Worm (Caenorhabditis elegans): Measurements from ENCODE around the gene ZK353.9.

Gene ZK353.9

DNA sequence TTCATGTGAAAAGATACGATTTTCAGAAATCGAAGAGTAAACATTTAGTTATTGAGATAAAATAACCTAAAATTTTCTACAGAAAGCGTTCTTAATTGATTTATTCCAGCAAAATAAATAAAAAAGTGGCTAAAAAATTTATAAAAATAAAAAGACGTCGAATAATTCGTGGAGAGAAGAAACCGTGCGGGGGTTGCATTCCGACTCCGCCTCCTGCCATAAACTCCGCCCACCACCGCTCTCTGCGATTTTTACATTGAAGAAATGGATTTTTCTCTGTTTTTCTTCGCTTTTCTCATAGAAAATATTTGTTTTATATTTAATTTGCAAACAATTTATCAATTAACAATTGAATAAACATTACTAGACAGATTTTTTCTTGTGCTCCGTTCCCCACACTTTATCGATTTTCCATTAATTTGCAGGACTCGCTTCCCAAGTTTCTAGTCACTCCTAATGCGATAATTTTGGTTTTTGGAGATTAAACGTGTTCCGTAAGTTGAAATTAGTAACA lies 3.8 kb upstream of the ZK353.9 start, which contains the start of the genes ubxn-4 and cyy-1:
TSS of gene ubxn-4 (minus strand) at position 114 of the 514 bp plus-strand sequence.
TSS of gene cyy-1 (plus strand) at position 426 of the 514 bp plus-strand sequence.
- TF ChIP-seq ztf-23 (GFP tag; IDR thresholded peaks at IDR 0.05): no peak
- TF ChIP-seq cog-1 (tag; optimal IDR thresholded peaks at IDR 0.05): no peak
- TF ChIP-seq flt-1 (GFP tag; IDR thresholded peaks at IDR 0.05): 0 out of 2 replicates have a peak, but pooled peaks have one; percentile 17

DNA sequence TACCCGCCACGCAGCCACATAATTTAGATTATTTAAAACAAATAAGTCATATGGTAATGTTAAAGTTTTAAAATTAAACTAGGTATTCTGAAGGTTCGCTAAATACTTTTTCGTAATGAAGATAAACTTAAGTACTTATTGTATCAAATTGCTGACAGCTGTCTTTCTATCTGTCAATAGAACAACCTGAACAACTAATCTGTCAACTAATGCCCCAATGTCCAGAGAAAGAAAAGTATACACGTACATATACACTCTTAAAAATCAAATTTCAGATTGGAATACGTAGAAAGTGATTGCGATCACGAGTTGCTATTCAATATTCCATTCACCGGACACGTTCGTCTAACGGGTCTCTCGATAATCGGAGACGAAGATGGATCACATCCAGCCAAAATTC lies 1.5 kb downstream of the ZK353.9 start:
- TF ChIP-seq T22C8.4 (GFP tag; IDR thresholded peaks at IDR 0.05): no peak
- no peak for TF ChIP-seq tab-1 (GFP tag; IDR thresholded peaks at IDR 0.05)
- no peak for TF ChIP-seq ref-1 (GFP tag; conservative IDR thresholded peaks at IDR 0.05)
- TF ChIP-seq ztf-23 (GFP tag; IDR thresholded peaks at IDR 0.05): no peak
- no peak for TF ChIP-seq klf-2 (GFP tag; conservative IDR thresholded peaks at IDR 0.05)
- no peak for TF ChIP-seq ztf-29 (GFP tag; IDR thresholded peaks at IDR 0.05)
- TF ChIP-seq cog-1 (tag; optimal IDR thresholded peaks at IDR 0.05): no peak
- TF ChIP-seq med-1 (GFP tag; optimal IDR thresholded peaks at IDR 0.05; ENCODE audit: insufficient read depth): no peak
- TF ChIP-seq flt-1 (GFP tag; IDR thresholded peaks at IDR 0.05): no peak

DNA sequence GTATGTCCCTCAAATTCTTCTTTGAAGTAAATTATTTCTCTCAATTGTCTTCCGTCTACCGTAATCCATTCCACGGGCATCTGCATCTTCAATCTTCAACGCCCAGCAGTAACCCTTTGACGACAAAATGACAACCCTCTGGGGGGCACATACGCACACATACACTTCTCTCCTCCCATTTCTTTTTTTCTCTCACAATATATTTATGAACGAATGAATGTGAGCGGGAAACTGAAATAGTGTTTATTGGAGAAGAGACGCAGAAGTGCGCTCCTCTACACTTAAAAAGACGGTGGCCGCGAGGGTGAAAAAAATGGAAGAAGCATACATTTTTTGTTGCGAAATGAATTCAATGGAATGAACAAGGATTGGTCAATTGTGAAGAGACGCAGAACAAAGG lies 2.7 kb downstream of the ZK353.9 start:
- TF ChIP-seq T22C8.4 (GFP tag; IDR thresholded peaks at IDR 0.05): no peak
- TF ChIP-seq flt-1 (GFP tag; IDR thresholded peaks at IDR 0.05): peak; percentile 69; the same call in 1 of the 2 replicates
- no peak for TF ChIP-seq ref-1 (GFP tag; conservative IDR thresholded peaks at IDR 0.05)
- TF ChIP-seq med-1 (GFP tag; optimal IDR thresholded peaks at IDR 0.05; ENCODE audit: insufficient read depth): no peak
- peak; percentile 98 for TF ChIP-seq ztf-23 (GFP tag; IDR thresholded peaks at IDR 0.05)
- peak; percentile 13 for TF ChIP-seq cog-1 (tag; optimal IDR thresholded peaks at IDR 0.05)
- TF ChIP-seq klf-2 (GFP tag; conservative IDR thresholded peaks at IDR 0.05): no peak

DNA sequence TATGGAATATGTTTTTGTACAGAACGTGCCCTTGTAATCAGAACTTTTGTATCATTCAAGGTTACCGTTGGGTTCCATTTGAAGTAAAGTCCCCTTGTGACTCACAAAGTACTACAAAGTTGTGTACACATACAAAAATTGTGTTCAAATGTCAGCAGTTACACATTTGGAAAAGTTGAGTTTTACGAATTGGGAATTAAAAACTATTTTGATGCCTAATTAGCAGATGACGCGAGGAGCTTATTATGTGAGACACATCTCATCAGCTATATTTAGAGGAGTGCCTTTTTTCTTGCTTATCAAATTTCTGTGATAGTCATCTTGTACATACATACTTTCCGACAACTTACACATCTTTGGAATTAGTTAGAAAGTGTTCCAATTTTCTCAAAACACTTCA lies 4.2 kb downstream of the ZK353.9 start:
- TF ChIP-seq flt-1 (GFP tag; IDR thresholded peaks at IDR 0.05): no peak
- TF ChIP-seq med-1 (GFP tag; optimal IDR thresholded peaks at IDR 0.05; ENCODE audit: insufficient read depth): no peak
- TF ChIP-seq T22C8.4 (GFP tag; IDR thresholded peaks at IDR 0.05): no peak
- no peak for TF ChIP-seq klf-2 (GFP tag; conservative IDR thresholded peaks at IDR 0.05)
- TF ChIP-seq cog-1 (tag; optimal IDR thresholded peaks at IDR 0.05): no peak
- TF ChIP-seq tab-1 (GFP tag; IDR thresholded peaks at IDR 0.05): no peak
- no peak for TF ChIP-seq ztf-29 (GFP tag; IDR thresholded peaks at IDR 0.05)
- no peak for TF ChIP-seq ref-1 (GFP tag; conservative IDR thresholded peaks at IDR 0.05)

DNA sequence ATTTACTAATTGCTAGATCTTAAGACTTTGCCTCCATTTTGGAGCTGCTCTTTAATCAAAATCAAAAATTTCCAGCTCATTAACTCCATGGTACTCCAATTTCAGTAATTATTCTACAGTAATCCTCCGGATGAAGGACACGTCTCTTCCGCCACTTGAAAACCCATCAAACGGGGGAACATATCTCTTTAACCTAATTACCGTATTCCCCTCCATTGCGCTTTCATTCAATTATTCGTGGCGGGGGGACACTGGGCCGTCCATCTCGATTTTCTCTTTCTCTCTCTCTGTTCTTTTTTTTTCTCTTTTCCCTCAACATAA lies 7.5 kb downstream of the ZK353.9 start:
- TF ChIP-seq ref-1 (GFP tag; conservative IDR thresholded peaks at IDR 0.05) (no peak), med-1 (GFP tag; optimal IDR thresholded peaks at IDR 0.05; ENCODE audit: insufficient read depth) (no peak), tab-1 (GFP tag; IDR thresholded peaks at IDR 0.05) (no peak), ztf-23 (GFP tag; IDR thresholded peaks at IDR 0.05) (no peak), ztf-29 (GFP tag; IDR thresholded peaks at IDR 0.05) (no peak), T22C8.4 (GFP tag; IDR thresholded peaks at IDR 0.05) (no peak), flt-1 (GFP tag; IDR thresholded peaks at IDR 0.05) (no peak), cog-1 (tag; optimal IDR thresholded peaks at IDR 0.05) (no peak), klf-2 (GFP tag; conservative IDR thresholded peaks at IDR 0.05) (no peak)

DNA sequence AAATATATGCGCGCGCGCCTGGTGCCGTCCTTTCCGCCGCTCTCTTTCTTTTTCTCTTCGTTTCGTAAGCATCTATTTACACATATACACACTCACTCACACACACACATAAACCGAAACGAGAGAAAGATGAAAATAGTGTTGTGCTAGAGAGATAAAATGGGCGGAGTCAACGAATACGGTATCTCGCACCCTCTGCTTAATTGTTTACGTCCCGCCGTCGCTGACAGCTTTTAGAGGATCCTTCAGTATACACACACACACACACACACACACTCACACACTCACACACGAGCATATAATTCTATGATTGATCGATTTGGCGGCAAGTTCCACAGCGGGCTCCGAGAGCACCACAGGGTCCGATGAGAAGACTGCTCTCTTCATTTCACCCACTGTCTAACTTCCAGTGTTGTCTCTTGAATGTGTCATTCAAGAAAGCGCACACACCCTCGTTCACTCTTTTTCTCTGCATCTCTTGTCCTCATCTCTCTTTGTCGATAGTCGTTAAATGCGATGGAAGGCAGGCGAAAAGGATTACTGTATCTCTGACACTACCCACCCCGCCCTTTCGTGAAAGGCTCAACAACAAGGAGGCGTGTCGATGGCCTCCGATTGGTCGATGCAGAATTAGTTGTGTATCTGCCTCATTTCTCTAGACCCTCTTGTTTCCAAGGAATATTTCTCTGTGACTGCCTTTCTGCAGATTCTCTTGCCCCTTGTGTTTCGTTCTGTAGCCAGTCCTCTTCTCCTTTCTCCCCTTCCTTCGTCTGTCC lies 8.1 kb downstream of the ZK353.9 start:
- TF ChIP-seq ref-1 (GFP tag; conservative IDR thresholded peaks at IDR 0.05) (no peak), flt-1 (GFP tag; IDR thresholded peaks at IDR 0.05) (0 out of 2 replicates have a peak, but pooled peaks have one; percentile 38), klf-2 (GFP tag; conservative IDR thresholded peaks at IDR 0.05) (no peak), T22C8.4 (GFP tag; IDR thresholded peaks at IDR 0.05) (peak; percentile 64; the same call in 1 of the 2 replicates), cog-1 (tag; optimal IDR thresholded peaks at IDR 0.05) (peak; percentile 95), tab-1 (GFP tag; IDR thresholded peaks at IDR 0.05) (no peak), ztf-29 (GFP tag; IDR thresholded peaks at IDR 0.05) (no peak), ztf-23 (GFP tag; IDR thresholded peaks at IDR 0.05) (peak; percentile 43; the same call in 1 of the 2 replicates), med-1 (GFP tag; optimal IDR thresholded peaks at IDR 0.05; ENCODE audit: insufficient read depth) (no peak)

DNA sequence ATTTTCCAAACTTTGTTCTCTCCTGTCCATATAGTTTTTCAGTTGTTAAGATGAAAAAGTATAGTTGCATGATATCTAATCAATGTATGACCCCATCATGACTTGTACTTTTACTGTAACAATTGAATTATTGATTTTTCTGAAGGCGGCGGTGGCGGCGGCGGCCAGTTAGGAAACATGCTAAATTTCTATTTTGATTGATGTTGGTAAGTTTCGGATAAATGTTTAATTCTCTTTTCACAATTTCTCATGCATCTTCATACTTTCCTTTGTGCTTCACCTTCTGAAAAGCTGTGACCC lies 8.6 kb downstream of the ZK353.9 start, which contains the start of gene sor-1:
TSS of gene sor-1 (plus strand) at position 201 of the 300 bp plus-strand sequence.
- TF ChIP-seq klf-2 (GFP tag; conservative IDR thresholded peaks at IDR 0.05) (no peak), T22C8.4 (GFP tag; IDR thresholded peaks at IDR 0.05) (peak; percentile 62; the same call in 1 of the 2 replicates)

DNA sequence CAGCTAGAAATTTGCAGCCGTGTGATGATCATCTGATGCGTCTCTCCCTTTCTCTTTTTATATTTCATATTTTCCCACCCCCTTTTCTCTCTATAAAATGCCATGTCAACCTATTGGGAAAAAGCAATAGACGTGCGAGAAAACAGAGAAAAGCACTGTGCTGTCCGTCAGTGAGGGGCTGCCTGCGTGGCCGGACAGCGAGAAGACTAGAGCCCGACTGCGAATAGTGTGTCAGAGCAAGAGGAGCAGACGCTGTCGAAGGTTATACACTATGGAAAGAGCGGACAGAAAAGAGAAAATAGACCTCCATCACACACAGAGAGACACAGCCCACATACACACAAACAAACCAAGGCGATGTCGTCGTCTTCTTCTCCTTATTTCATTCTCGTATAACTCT lies 15.8 kb downstream of the ZK353.9 start:
- peak; percentile 62 for TF ChIP-seq cog-1 (tag; optimal IDR thresholded peaks at IDR 0.05)
- TF ChIP-seq ztf-29 (GFP tag; IDR thresholded peaks at IDR 0.05): peak; percentile 59; the same call in 1 of the 2 replicates
- TF ChIP-seq ztf-23 (GFP tag; IDR thresholded peaks at IDR 0.05): peak; percentile 40; the same call in 1 of the 2 replicates
- TF ChIP-seq med-1 (GFP tag; optimal IDR thresholded peaks at IDR 0.05; ENCODE audit: insufficient read depth): no peak

DNA sequence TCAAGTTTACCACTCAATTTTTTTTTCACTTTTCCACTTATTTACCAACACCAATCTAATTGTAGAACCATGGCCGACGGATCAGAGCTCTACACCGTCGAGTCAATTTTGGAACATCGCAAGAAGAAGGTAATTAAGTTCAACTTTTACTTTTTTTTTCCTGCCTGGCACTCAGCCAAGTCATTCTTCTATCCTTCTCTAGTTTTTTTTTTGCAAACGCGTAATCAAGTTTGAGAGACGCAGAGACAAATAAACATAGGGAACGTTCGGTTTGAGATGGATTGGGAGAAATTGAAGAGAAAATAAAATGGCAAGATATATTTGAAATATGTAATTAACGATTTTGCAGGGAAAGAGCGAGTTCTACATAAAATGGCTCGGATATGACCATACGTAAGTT lies 17.0 kb downstream of the ZK353.9 start, which contains the start of gene cec-1:
TSS of gene cec-1 (plus strand) at position 63 of the 400 bp plus-strand sequence.
- TF ChIP-seq tab-1 (GFP tag; IDR thresholded peaks at IDR 0.05): no peak
- TF ChIP-seq cog-1 (tag; optimal IDR thresholded peaks at IDR 0.05): no peak
- TF ChIP-seq ref-1 (GFP tag; conservative IDR thresholded peaks at IDR 0.05): no peak
- TF ChIP-seq klf-2 (GFP tag; conservative IDR thresholded peaks at IDR 0.05): no peak
- no peak for TF ChIP-seq T22C8.4 (GFP tag; IDR thresholded peaks at IDR 0.05)
- no peak for TF ChIP-seq flt-1 (GFP tag; IDR thresholded peaks at IDR 0.05)
- TF ChIP-seq ztf-23 (GFP tag; IDR thresholded peaks at IDR 0.05): no peak
- TF ChIP-seq med-1 (GFP tag; optimal IDR thresholded peaks at IDR 0.05; ENCODE audit: insufficient read depth): no peak
- TF ChIP-seq ztf-29 (GFP tag; IDR thresholded peaks at IDR 0.05): no peak

DNA sequence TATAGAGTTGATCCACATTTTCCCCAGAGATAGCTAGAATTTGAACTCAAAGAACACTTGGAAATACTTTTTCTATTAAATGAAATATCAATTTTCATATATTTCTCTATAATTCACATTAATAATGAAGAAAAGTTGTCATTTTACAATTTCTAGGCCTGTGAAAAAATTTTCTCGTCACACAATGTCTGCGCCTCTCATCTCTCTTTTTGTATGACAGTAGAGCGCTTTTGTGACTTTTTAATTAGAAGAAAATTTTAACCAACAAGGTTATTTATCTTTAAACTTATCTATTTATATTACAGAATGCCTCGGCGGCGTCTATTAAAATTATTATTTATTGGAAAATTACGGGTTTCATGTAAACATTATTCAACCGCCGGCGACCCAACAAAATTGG lies 19.7 kb downstream of the ZK353.9 start, which contains the start of gene ZK1236.1:
TSS of gene ZK1236.1 (plus strand) at position 263 of the 400 bp plus-strand sequence.
- TF ChIP-seq cog-1 (tag; optimal IDR thresholded peaks at IDR 0.05) (no peak), T22C8.4 (GFP tag; IDR thresholded peaks at IDR 0.05) (no peak), klf-2 (GFP tag; conservative IDR thresholded peaks at IDR 0.05) (no peak), ztf-29 (GFP tag; IDR thresholded peaks at IDR 0.05) (no peak), ref-1 (GFP tag; conservative IDR thresholded peaks at IDR 0.05) (no peak), tab-1 (GFP tag; IDR thresholded peaks at IDR 0.05) (no peak), med-1 (GFP tag; optimal IDR thresholded peaks at IDR 0.05; ENCODE audit: insufficient read depth) (no peak), ztf-23 (GFP tag; IDR thresholded peaks at IDR 0.05) (no peak), flt-1 (GFP tag; IDR thresholded peaks at IDR 0.05) (no peak)

Data from whole organism, midembryonic.